Worm (Caenorhabditis elegans) whole organism, L4/young adult: ENCODE data around the gene smk-1.

Experiments used
- W03F9.2 ChIP-seq: fragments of 150-350 bp; optimal IDR thresholded peaks from 2 replicates; lab custom pipeline; 2014; ENCODE audit warnings: missing biosample characterization, missing genetic modification characterization
- dao-5 ChIP-seq: sonication (generic microtip); optimal IDR thresholded peaks from 2 replicates; lab custom pipeline; 2016; ENCODE audit warnings: missing genotype, missing genetic modification characterization, moderate library complexity, missing compliant biosample characterization
- him-1 ChIP-seq: sonication (generic microtip); optimal IDR thresholded peaks from 2 replicates; lab custom pipeline; 2016; ENCODE audit warnings: missing genotype, missing genetic modification reagents, missing genetic modification characterization, missing compliant biosample characterization

smk-1 gene

DNA sequence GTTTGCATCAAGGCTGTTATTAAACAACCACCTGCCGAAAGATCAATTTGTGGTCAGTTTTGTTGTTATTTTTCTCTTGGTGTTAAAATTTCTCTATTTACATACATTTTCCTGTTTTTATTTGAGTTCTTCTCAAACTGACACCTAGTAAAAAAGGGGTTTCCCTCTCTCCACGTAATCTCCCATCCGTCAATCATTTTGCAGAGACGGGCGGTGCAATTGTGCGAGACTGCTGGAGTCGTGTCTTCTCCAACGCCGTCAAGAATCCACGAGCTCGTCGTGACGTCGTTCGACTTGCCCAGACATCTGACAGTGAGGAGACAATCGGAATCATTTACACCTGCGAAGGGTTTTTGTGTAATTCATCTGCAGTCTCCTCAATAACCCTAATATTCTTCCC is 18.8 kb downstream of the smk-1 start:
- TF ChIP-seq him-1 (tag; lab: Kevin White, UChicago) = no peak
- TF ChIP-seq dao-5 (tag; lab: Kevin White, UChicago) = no peak
- TF ChIP-seq W03F9.2 (tag; lab: Kevin White, UChicago) = no peak

DNA sequence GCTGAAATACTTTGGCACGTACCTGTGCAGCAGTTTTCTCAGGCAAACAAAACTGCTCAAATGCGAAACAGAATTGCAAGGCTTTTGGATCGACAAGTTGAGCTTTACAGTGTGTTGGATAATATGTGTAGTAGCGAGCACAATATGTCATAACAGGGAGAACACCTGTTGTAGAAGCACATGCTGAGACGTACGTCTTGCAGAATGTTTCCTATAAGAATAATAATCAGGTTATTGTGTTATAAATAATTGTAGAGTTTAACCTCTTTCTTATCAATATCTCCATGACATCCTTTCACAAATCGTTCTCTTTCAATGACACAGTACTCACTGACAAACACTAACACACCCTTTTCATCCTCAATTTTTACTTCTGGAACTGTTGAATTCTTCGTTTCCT is 20.0 kb downstream of the smk-1 start:
- TF ChIP-seq him-1 (tag; lab: Kevin White, UChicago) = no peak
- no peak for TF ChIP-seq dao-5 (tag; lab: Kevin White, UChicago)

- no peak for TF ChIP-seq W03F9.2 (tag; lab: Kevin White, UChicago)
- no peak for TF ChIP-seq dao-5 (tag; lab: Kevin White, UChicago)
- no peak for TF ChIP-seq him-1 (tag; lab: Kevin White, UChicago)
Measured at ce11 chrV:8629029-8629428, 21.4 kb downstream of the smk-1 start, which contains the start of gene F41E6.12. Gene F41E6.12 (minus strand): TSS chrV:8629129.

- TF ChIP-seq him-1 (tag; lab: Kevin White, UChicago) (no peak), W03F9.2 (tag; lab: Kevin White, UChicago) (peak; percentile 47)
Measured at ce11 chrV:8631277-8631765, 23.7 kb downstream of the smk-1 start, which contains the start of gene atg-18. Gene atg-18 (minus strand): TSS chrV:8631327.

DNA sequence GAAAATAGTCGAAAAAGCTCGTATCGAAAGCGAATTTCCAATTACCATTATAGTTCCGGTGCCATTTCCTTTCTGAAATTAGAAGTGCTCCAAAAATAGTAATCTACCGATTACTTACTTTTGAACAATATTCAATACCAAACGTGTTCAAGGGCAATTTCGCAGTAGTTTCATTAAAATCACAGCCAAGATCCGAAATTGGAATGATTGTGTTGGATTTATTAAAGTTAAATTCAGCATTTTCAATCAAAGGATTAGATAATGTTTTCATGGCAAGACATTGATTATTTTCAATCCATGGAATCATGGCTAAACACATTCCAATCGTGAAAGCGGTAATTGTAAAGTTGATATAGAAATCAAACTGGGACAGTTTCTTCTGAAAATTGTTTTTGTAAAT is 25.2 kb downstream of the smk-1 start:
- TF ChIP-seq W03F9.2 (tag; lab: Kevin White, UChicago) = no peak
- no peak for TF ChIP-seq him-1 (tag; lab: Kevin White, UChicago)
- no peak for TF ChIP-seq dao-5 (tag; lab: Kevin White, UChicago)

ce11 chrV:8635575-8635974 is 28.0 kb downstream of the smk-1 start, which contains the start of gene oac-29:
Gene oac-29 (minus strand): TSS chrV:8635675.
- no peak for TF ChIP-seq him-1 (tag; lab: Kevin White, UChicago)
- no peak for TF ChIP-seq dao-5 (tag; lab: Kevin White, UChicago)
- no peak for TF ChIP-seq W03F9.2 (tag; lab: Kevin White, UChicago)

DNA sequence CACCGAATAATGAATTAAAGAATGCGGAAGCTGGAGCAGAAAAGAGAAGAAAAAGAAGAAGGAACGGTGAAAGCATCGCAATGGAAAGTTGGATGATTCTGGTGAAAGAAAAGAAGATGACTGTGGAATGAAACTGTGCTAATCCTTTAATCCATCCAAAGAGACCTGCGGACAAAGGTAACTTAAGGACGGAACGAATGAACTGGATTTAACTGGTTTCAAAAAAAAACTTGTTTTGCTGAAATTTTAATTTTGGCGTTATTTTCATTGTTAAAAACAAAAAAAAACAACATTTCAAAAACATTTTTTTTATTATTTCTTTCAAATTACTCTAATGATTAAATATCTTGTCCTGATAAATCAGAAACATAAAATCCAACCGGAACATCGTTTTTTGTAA is 29.3 kb downstream of the smk-1 start, which contains the start of gene grl-12:
Gene grl-12, minus strand, starts transcription at position 101 of the 400 bp plus-strand sequence.
- TF ChIP-seq him-1 (tag; lab: Kevin White, UChicago) (no peak), W03F9.2 (tag; lab: Kevin White, UChicago) (no peak), dao-5 (tag; lab: Kevin White, UChicago) (no peak)

DNA sequence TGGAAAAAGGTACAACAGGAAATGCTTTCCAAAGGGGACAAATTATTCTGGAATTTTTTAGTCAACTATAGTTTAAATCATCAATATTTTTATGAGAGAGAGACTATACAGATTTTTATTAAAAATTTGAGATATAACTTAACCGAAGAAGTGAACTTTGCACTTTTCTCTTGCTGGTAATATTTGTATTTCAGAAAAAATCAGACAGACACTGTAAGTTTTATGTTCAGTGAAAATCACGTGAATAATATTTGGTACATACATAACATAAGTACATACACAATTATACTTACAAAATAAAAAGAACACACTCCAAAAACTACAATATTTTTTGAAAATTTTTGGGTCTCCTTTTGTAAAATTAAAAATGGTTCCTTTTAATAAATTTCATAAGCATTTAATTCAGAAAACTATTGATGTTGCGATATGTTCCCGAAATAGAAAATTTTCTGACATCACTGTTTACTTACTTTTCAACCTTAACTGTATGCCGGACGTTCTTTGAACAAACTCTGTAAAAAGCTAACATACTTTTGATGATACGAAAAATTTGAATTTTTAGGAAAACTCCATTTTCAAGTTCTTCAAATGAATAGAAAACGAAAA is 30.2 kb downstream of the smk-1 start, which contains the start of the genes F28A12.10 and acd-4:
Gene F28A12.10, minus strand, starts transcription at position 101 of the 606 bp plus-strand sequence.
Gene acd-4, plus strand, starts transcription at position 556 of the 606 bp plus-strand sequence.
- TF ChIP-seq W03F9.2 (tag; lab: Kevin White, UChicago) = no peak
- TF ChIP-seq him-1 (tag; lab: Kevin White, UChicago) = no peak
- TF ChIP-seq dao-5 (tag; lab: Kevin White, UChicago) = no peak

ce11 chrV:8641266-8641665 is 33.7 kb downstream of the smk-1 start, which contains the start of gene F28A12.3:
Gene F28A12.3 (minus strand): TSS chrV:8641366.
- TF ChIP-seq dao-5 (tag; lab: Kevin White, UChicago) = no peak
- no peak for TF ChIP-seq him-1 (tag; lab: Kevin White, UChicago)
- TF ChIP-seq W03F9.2 (tag; lab: Kevin White, UChicago) = no peak

ce11 chrV:8643093-8643492 is 35.5 kb downstream of the smk-1 start, which contains the start of gene asp-13:
Gene asp-13 (minus strand): TSS chrV:8643193.
- TF ChIP-seq W03F9.2 (tag; lab: Kevin White, UChicago) (no peak), dao-5 (tag; lab: Kevin White, UChicago) (no peak), him-1 (tag; lab: Kevin White, UChicago) (no peak)

ce11 chrV:8648251-8648650 is 40.7 kb downstream of the smk-1 start:
- TF ChIP-seq him-1 (tag; lab: Kevin White, UChicago) (no peak), W03F9.2 (tag; lab: Kevin White, UChicago) (no peak), dao-5 (tag; lab: Kevin White, UChicago) (no peak)

DNA sequence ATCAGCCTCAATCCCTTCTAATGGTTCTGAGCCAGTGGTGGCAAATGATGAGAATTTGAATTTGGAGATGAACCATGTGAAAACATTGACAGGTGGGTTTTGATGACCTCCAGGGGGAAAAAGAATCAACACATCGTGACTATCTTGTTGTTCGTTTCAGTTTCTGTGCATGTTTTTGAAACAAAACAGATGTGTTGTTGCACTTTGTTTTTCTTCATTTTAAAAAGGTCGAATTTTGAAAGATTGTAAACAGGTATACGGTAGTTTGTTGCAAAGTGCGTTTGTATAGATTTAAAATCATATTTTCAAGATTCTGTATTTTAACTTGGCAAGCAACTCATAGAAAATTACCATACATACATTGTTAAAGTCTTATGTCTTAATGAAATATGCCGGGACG is 42.8 kb downstream of the smk-1 start:
- TF ChIP-seq W03F9.2 (tag; lab: Kevin White, UChicago) (no peak), him-1 (tag; lab: Kevin White, UChicago) (no peak), dao-5 (tag; lab: Kevin White, UChicago) (no peak)

- TF ChIP-seq dao-5 (tag; lab: Kevin White, UChicago) (no peak), W03F9.2 (tag; lab: Kevin White, UChicago) (peak; percentile 36)
Measured at ce11 chrV:8651007-8651711, 43.6 kb downstream of the smk-1 start.
